Fruit fly (Drosophila melanogaster) whole organism, wandering third instar larva: ENCODE data around the gene Der-2.

Experiments used
- Abd-B ChIP-seq: fragments of >200 bp; optimal IDR thresholded peaks from 2 replicates; lab custom pipeline; 2017; ENCODE audit warnings: missing biosample characterization, missing genetic modification characterization
- CG32264 ChIP-seq: fragments of 200-800 bp; sonication (Bioruptor generic); optimal IDR thresholded peaks from 2 replicates; lab custom pipeline; 2016; ENCODE audit warnings: missing biosample characterization, missing genetic modification characterization
- CG9705 ChIP-seq: fragments of 200-800 bp; sonication (Bioruptor generic); optimal IDR thresholded peaks from 2 replicates; lab custom pipeline; 2018; ENCODE audit warnings: missing biosample characterization, mild to moderate bottlenecking, missing genetic modification characterization
- CrebA ChIP-seq: fragments of 200-800 bp; sonication (Bioruptor generic); optimal IDR thresholded peaks from 2 replicates; lab custom pipeline; 2016; ENCODE audit warnings: missing biosample characterization, mild to moderate bottlenecking, missing genetic modification characterization, borderline replicate concordance
- Dfd ChIP-seq: fragments of >200 bp; optimal IDR thresholded peaks from 2 replicates; lab custom pipeline; 2017; ENCODE audit warnings: missing biosample characterization, missing genetic modification characterization
- Dif ChIP-seq: fragments of 200-275, 200-300 bp; sonication (Bioruptor generic); optimal IDR thresholded peaks from 2 replicates; lab custom pipeline; 2018; ENCODE audit warnings: missing biosample characterization, missing genetic modification characterization; ENCODE audit not compliant: partially characterized antibody
- GATAd ChIP-seq: sonication (Bioruptor generic); optimal IDR thresholded peaks from 2 replicates; lab custom pipeline; 2016; ENCODE audit warnings: missing biosample characterization, missing genetic modification characterization
- HLH106 ChIP-seq: fragments of 200-800 bp; optimal IDR thresholded peaks from 3 replicates; lab custom pipeline; 2019; ENCODE audit warnings: missing biosample characterization, mild to moderate bottlenecking, missing genetic modification characterization, moderate library complexity
- Hnf4 ChIP-seq: fragments of 200-800 bp; sonication (Bioruptor generic); optimal IDR thresholded peaks from 2 replicates; lab custom pipeline; 2016; ENCODE audit warnings: missing biosample characterization, mild to moderate bottlenecking, missing genetic modification characterization
- Hr78 ChIP-seq: fragments of >200 bp; optimal IDR thresholded peaks from 2 replicates; lab custom pipeline; 2017; ENCODE audit warnings: missing biosample characterization, missing genetic modification characterization
- Hr83 ChIP-seq: fragments of 200-300 bp; sonication (Bioruptor generic); optimal IDR thresholded peaks from 2 replicates; lab custom pipeline; 2016; ENCODE audit warnings: missing biosample characterization, mild to moderate bottlenecking, missing genetic modification characterization, moderate library complexity; ENCODE audit not compliant: poor library complexity, severe bottlenecking
- Jra ChIP-seq: sonication (Bioruptor generic); optimal IDR thresholded peaks from 2 replicates; lab custom pipeline; 2016; ENCODE audit warnings: missing biosample characterization, missing genetic modification characterization
- Mio ChIP-seq: sonication (Bioruptor generic); optimal IDR thresholded peaks from 2 replicates; lab custom pipeline; 2016; ENCODE audit warnings: missing biosample characterization, missing genetic modification characterization
- Myc ChIP-seq: fragments of >200 bp; optimal IDR thresholded peaks from 2 replicates; lab custom pipeline; 2017
- N ChIP-seq: fragments of >200 bp; optimal IDR thresholded peaks from 2 replicates; lab custom pipeline; 2018; ENCODE audit warnings: missing biosample characterization, missing external identifiers, missing genetic modification characterization
- Rel ChIP-seq, 2 experiments: fragments of 200-800 bp; sonication (Bioruptor generic) in 1 of 2; optimal IDR thresholded peaks; 2 replicates in 1 of 2; 3 replicates in 1 of 2; lab custom pipeline; 2016 to 2019; ENCODE audit warnings: mild to moderate bottlenecking in 2 of 2, missing biosample characterization in 2 of 2, missing genetic modification characterization in 2 of 2, moderate library complexity in 1 of 2
- Sp1 ChIP-seq: fragments of 200-800 bp; sonication (Bioruptor generic); optimal IDR thresholded peaks from 3 replicates; lab custom pipeline; 2019; ENCODE audit warnings: missing biosample characterization, mild to moderate bottlenecking, missing genetic modification characterization, moderate library complexity
- Vsx2 ChIP-seq: fragments of 200-300, 225-300 bp; sonication (Bioruptor generic); optimal IDR thresholded peaks from 2 replicates; lab custom pipeline; 2018; ENCODE audit warnings: missing biosample characterization, missing genetic modification characterization; ENCODE audit not compliant: partially characterized antibody
- br ChIP-seq: fragments of 200-800 bp; sonication (Bioruptor generic); optimal IDR thresholded peaks from 2 replicates; lab custom pipeline; 2016; ENCODE audit warnings: missing biosample characterization, missing genetic modification characterization
- brk ChIP-seq: fragments of 200-800 bp; sonication (Bioruptor generic); optimal IDR thresholded peaks from 2 replicates; lab custom pipeline; 2016; ENCODE audit warnings: missing biosample characterization, mild to moderate bottlenecking, missing genetic modification characterization
- dl ChIP-seq, 2 experiments: fragments of 175-275, 200-275 bp in 1 of 2; fragments of 200-275 bp in 1 of 2; sonication (Bioruptor generic); optimal IDR thresholded peaks; lab custom pipeline; 2018; ENCODE audit warnings: mild to moderate bottlenecking in 2 of 2, missing biosample characterization in 2 of 2, missing genetic modification characterization in 2 of 2, moderate library complexity in 2 of 2; ENCODE audit not compliant: partially characterized antibody in 2 of 2, insufficient read depth in 1 of 2
- dmrt93B ChIP-seq: fragments of 200-800 bp; sonication (Bioruptor generic); optimal IDR thresholded peaks from 2 replicates; lab custom pipeline; 2018; ENCODE audit warnings: missing biosample characterization, mild to moderate bottlenecking, missing genetic modification characterization
- dsf ChIP-seq: sonication (Bioruptor generic); optimal IDR thresholded peaks from 2 replicates; lab custom pipeline; 2016; ENCODE audit warnings: missing biosample characterization, missing genetic modification characterization, borderline replicate concordance
- ey ChIP-seq: fragments of 200-800 bp; sonication (Bioruptor generic); optimal IDR thresholded peaks from 2 replicates; lab custom pipeline; 2016; ENCODE audit warnings: missing biosample characterization, missing genetic modification characterization
- foxo ChIP-seq, 2 experiments: fragments of 200-800 bp; sonication (Bioruptor generic); optimal IDR thresholded peaks; 2 replicates in 1 of 2; 3 replicates in 1 of 2; lab custom pipeline; 2016 to 2017; ENCODE audit warnings: missing biosample characterization in 2 of 2, missing genetic modification characterization in 2 of 2
- fru ChIP-seq: fragments of 200-800 bp; sonication (Bioruptor generic); optimal IDR thresholded peaks from 3 replicates; lab custom pipeline; 2016; ENCODE audit warnings: missing biosample characterization, mild to moderate bottlenecking, missing genetic modification characterization
- h ChIP-seq: fragments of 200-800 bp; sonication (Bioruptor generic); optimal IDR thresholded peaks from 3 replicates; lab custom pipeline; 2016; ENCODE audit warnings: missing biosample characterization, mild to moderate bottlenecking, missing genetic modification characterization
- jim ChIP-seq: fragments of 175-275, 200-325 bp; sonication (Bioruptor generic); optimal IDR thresholded peaks from 2 replicates; lab custom pipeline; 2016; ENCODE audit warnings: missing biosample characterization, mild to moderate bottlenecking, missing genetic modification characterization
- lola ChIP-seq: fragments of >200 bp; optimal IDR thresholded peaks from 2 replicates; lab custom pipeline; 2017; ENCODE audit warnings: missing biosample characterization, missing genetic modification characterization
- pan ChIP-seq: fragments of >200 bp; optimal IDR thresholded peaks from 2 replicates; lab custom pipeline; 2017
- psq ChIP-seq: fragments of 200-800 bp; sonication (Bioruptor generic); optimal IDR thresholded peaks from 3 replicates; lab custom pipeline; 2017; ENCODE audit warnings: missing biosample characterization, mild to moderate bottlenecking, missing genetic modification characterization, moderate library complexity
- rgr ChIP-seq: fragments of 200-800 bp; sonication (Bioruptor generic); optimal IDR thresholded peaks from 3 replicates; lab custom pipeline; 2016; ENCODE audit warnings: missing biosample characterization, mild to moderate bottlenecking, missing genetic modification characterization
- sage ChIP-seq: fragments of 200-800 bp; sonication (Bioruptor generic); optimal IDR thresholded peaks from 2 replicates; lab custom pipeline; 2016; ENCODE audit warnings: missing biosample characterization, mild to moderate bottlenecking, missing genetic modification characterization
- sv ChIP-seq: fragments of 200-800 bp; sonication (Bioruptor generic); optimal IDR thresholded peaks from 3 replicates; lab custom pipeline; 2016; ENCODE audit warnings: missing biosample characterization, missing genetic modification characterization
- tai ChIP-seq: sonication (Bioruptor generic); optimal IDR thresholded peaks from 2 replicates; lab custom pipeline; 2016; ENCODE audit warnings: missing biosample characterization, missing genetic modification characterization
- usp ChIP-seq: fragments of >200 bp; optimal IDR thresholded peaks from 2 replicates; lab custom pipeline; 2017; ENCODE audit warnings: missing biosample characterization, missing genetic modification characterization
- woc ChIP-seq: sonication (Bioruptor generic); optimal IDR thresholded peaks from 2 replicates; lab custom pipeline; 2016; ENCODE audit warnings: missing biosample characterization, mild to moderate bottlenecking, missing genetic modification characterization

Der-2 gene

DNA sequence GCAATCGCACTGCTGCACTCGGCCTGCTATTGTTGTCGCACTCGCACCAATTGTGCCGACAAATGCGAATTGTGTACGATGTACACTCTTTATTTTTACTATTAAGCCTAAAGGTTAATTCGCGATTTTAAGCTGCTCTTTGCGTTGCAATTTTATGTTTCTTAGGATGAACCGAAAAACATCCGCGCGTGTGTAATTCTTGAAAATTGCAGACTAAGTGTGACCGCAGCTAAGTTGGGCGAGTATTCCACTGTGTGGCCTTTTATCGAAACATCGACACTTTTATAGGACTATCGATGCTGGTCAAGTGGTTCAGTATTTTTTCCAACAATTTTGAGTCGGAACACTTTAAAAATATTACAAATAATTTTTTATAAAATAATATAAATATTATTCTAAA lies 30.4 kb downstream of the Der-2 start, which contains the start of gene Pak3:
Pak3 (minus strand) TSS at position 225 of the 400 bp plus-strand sequence.
- no peak for TF ChIP-seq Rel (GFP tag; optimal IDR thresholded peaks at IDR 0.05; lab: Kevin White, UChicago)
- TF ChIP-seq Rel (tag; optimal IDR thresholded peaks at IDR 0.05; lab: Kevin White, UChicago): peak; percentile 8
- TF ChIP-seq brk (GFP tag; lab: Kevin White, UChicago): no peak
- no peak for TF ChIP-seq CrebA (GFP tag; lab: Kevin White, UChicago)
- TF ChIP-seq CG9705: no peak
- no peak for TF ChIP-seq Myc
- peak; percentile 58 for TF ChIP-seq Hr83 (GFP tag; lab: Kevin White, UChicago)
- TF ChIP-seq Mio (GFP tag; lab: Kevin White, UChicago): no peak
- no peak for TF ChIP-seq jim (GFP tag; lab: Kevin White, UChicago)
- TF ChIP-seq rgr (GFP tag; lab: Kevin White, UChicago): no peak
- no peak for TF ChIP-seq Jra
- TF ChIP-seq Hnf4 (GFP tag; lab: Kevin White, UChicago): no peak
- TF ChIP-seq ey: no peak
- TF ChIP-seq fru (GFP tag; lab: Kevin White, UChicago): no peak
- no peak for TF ChIP-seq pan (lab: Kevin White, UChicago)
- no peak for TF ChIP-seq CG32264 (GFP tag; lab: Kevin White, UChicago)
- TF ChIP-seq Vsx2: peak; percentile 48

DNA sequence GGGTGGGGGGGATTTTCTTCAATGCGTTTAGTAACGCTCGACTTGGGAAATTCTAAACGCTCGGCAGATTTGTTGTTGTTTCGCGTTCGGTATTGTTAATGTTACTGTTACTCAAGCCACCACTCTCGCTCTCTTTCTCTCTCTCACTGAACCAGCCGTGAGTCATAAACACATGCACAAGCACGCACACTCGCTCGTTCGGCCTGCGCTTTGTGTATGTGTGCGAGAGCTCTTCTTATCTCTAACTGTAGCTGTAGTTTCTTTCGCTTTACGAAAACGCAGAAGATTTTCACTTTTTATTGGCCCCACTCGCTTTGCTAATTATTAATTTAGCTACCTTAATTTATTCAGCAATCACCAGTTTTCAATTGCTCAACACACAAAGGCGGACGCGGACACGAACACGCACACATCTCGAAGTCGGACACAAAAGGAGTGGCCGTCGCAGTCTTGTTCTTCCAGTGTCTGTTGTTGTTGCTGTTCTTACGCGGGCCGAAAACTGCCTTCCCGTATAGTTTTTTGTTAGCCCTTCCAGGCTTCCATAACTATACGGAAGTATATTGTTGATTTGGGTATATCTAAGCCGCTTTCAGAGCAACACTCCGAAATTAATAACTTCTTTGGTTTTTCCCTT lies 31.0 kb downstream of the Der-2 start:
- TF ChIP-seq Hr83 (GFP tag; lab: Kevin White, UChicago) (no peak), jim (GFP tag; lab: Kevin White, UChicago) (no peak), Jra (peak; percentile 90), CrebA (GFP tag; lab: Kevin White, UChicago) (no peak), Abd-B (no peak), Rel (GFP tag; optimal IDR thresholded peaks at IDR 0.05; lab: Kevin White, UChicago) (no peak), Rel (tag; optimal IDR thresholded peaks at IDR 0.05; lab: Kevin White, UChicago) (peak; percentile 52), foxo (GFP tag; optimal IDR thresholded peaks at IDR 0.05; lab: Kevin White, UChicago) (no peak), psq (peak; percentile 15), Dif (peak; percentile 67), Mio (GFP tag; lab: Kevin White, UChicago) (no peak), Sp1 (GFP tag; lab: Kevin White, UChicago) (no peak), dmrt93B (no peak), dl (GFP tag; optimal IDR thresholded peaks at IDR 0.05; lab: Kevin White, UChicago; ENCODE audit: insufficient read depth in 1 of 2, partially characterized antibody in 2 of 2) (peak; percentile 13 to 50), N (GFP tag; lab: Kevin White, UChicago) (peak; percentile 36), CG32264 (GFP tag; lab: Kevin White, UChicago) (no peak), CG9705 (no peak)
- TF ChIP-seq, all 38 proteins: peak for 6

DNA sequence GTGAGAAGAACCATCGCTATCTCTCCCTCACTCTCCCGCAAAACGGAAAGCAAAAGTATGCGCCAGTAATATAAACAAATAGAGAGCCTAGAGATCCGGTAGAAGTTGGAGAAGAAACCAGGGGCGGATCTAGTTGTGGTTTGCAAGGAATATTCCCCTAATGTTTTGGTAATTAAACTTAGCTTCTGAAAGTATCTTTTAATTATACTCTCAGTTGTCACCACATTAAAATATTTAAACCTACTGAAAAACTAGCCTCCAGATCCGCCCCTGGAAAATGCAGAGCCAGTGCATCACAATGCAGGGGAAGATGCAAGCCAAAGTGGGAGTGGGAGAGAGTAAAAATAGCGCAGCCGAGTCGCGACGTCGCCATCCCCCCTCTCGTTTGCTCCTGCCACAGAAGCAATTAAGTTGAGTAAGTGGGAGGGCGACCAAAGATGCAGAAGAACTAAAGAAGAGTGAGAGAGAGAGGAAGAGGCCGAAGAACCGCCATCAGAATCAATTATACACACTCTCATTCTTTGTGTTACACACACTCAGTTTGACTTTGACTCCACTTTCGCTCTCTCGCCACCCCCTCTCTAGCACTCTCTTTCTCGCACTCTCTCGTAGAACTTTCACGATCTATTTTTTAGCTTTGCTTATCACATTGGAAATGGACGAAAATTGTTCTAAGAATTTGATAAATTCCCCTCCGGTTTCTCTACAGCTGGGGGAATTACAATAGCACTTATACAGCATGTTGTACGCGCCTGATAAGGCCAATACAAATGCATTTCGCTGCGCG lies 34.6 kb downstream of the Der-2 start:
- TF ChIP-seq foxo (GFP tag; optimal IDR thresholded peaks at IDR 0.05; lab: Kevin White, UChicago) (peak in 1 of 2 experiments; percentile 94), Myc (no peak), tai (no peak), CG32264 (GFP tag; lab: Kevin White, UChicago) (peak; percentile 68), Abd-B (no peak), Dif (peak; percentile 48), Rel (GFP tag; optimal IDR thresholded peaks at IDR 0.05; lab: Kevin White, UChicago) (no peak), Rel (tag; optimal IDR thresholded peaks at IDR 0.05; lab: Kevin White, UChicago) (peak; percentile 100), GATAd (peak; percentile 59), Hr78 (GFP tag; lab: Kevin White, UChicago) (no peak), pan (lab: Kevin White, UChicago) (no peak), Dfd (GFP tag; lab: Kevin White, UChicago) (no peak), psq (peak; percentile 77), CrebA (GFP tag; lab: Kevin White, UChicago) (no peak), sage (peak; percentile 42), dl (GFP tag; optimal IDR thresholded peaks at IDR 0.05; lab: Kevin White, UChicago; ENCODE audit: insufficient read depth in 1 of 2, partially characterized antibody in 2 of 2) (peak in 1 of 2 experiments; percentile 53), Jra (peak; percentile 32), usp (GFP tag; lab: Kevin White, UChicago) (no peak), Vsx2 (peak; percentile 46), dmrt93B (no peak), Mio (GFP tag; lab: Kevin White, UChicago) (peak; percentile 55), jim (GFP tag; lab: Kevin White, UChicago) (no peak), ey (peak; percentile 91), HLH106 (tag; lab: Kevin White, UChicago) (peak; percentile 88), lola (GFP tag; lab: Kevin White, UChicago) (no peak), Hr83 (GFP tag; lab: Kevin White, UChicago) (peak; percentile 71), dsf (GFP tag; lab: Kevin White, UChicago) (no peak), sv (peak; percentile 47), CG9705 (peak; percentile 52), h (GFP tag; lab: Kevin White, UChicago) (peak; percentile 93), N (GFP tag; lab: Kevin White, UChicago) (no peak), brk (GFP tag; lab: Kevin White, UChicago) (no peak), Sp1 (GFP tag; lab: Kevin White, UChicago) (peak; percentile 64), woc (peak; percentile 70), fru (GFP tag; lab: Kevin White, UChicago) (peak; percentile 88), rgr (GFP tag; lab: Kevin White, UChicago) (peak; percentile 88), br (peak; percentile 84)
